Fruit fly (Drosophila melanogaster): ENCODE measurements around the gene defl.

Gene defl

DNA sequence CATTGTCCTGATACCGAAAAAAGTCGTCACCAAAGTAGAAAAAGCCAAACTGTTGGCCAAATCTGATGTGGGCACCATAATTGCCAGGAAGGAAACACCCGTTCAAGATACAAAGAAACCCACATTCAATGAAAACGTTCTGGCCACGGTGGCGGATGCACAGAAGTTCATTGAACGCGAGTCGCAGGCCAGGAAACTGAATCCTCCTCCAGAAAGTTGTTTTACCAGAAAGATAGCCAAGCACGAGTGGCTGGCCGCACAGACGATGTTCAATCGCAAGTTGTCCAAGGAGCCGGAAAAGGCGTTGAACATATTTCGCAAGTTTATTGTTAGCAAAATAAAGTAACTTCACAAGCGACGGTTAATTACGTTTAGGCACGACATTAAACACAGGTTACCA lies 3.1 kb upstream of the defl start:
- TF ChIP-seq rn (GFP tag; IDR thresholded peaks at IDR 0.05): no peak
- TF ChIP-seq D1 (tag; optimal IDR thresholded peaks at IDR 0.05): no peak
- TF ChIP-seq gl (tag; optimal IDR thresholded peaks at IDR 0.05): no peak
- no peak for TF ChIP-seq CG4496 (GFP tag; IDR thresholded peaks at IDR 0.05)
- TF ChIP-seq CG13204 (GFP tag; optimal IDR thresholded peaks at IDR 0.05): no peak
- TF ChIP-seq Ets98B (GFP tag; IDR thresholded peaks at IDR 0.05): no peak
- TF ChIP-seq EcR (GFP tag; optimal IDR thresholded peaks at IDR 0.05): no peak
- no peak for TF ChIP-seq Pif1A (GFP tag; optimal IDR thresholded peaks at IDR 0.05)
- TF ChIP-seq CG9948 (tag; optimal IDR thresholded peaks at IDR 0.05): no peak
- no peak for TF ChIP-seq fd96Ca (GFP tag; IDR thresholded peaks at IDR 0.05)
- TF ChIP-seq CG15710 (tag; optimal IDR thresholded peaks at IDR 0.05): no peak
- TF ChIP-seq CG8159 (tag; optimal IDR thresholded peaks at IDR 0.05): no peak
- no peak for TF ChIP-seq CG14655 (GFP tag; optimal IDR thresholded peaks at IDR 0.05)
- no peak for TF ChIP-seq Pif1B (GFP tag; optimal IDR thresholded peaks at IDR 0.05)
- no peak for TF ChIP-seq CG32121 (GFP tag; IDR thresholded peaks at IDR 0.05)
- no peak for TF ChIP-seq CG34367 (tag; optimal IDR thresholded peaks at IDR 0.05)
- TF ChIP-seq CG10348 (GFP tag; IDR thresholded peaks at IDR 0.05): no peak
- TF ChIP-seq CG17806 (tag; optimal IDR thresholded peaks at IDR 0.05): no peak
- TF ChIP-seq Snoo (tag; optimal IDR thresholded peaks at IDR 0.05): no peak
- TF ChIP-seq CG12605 (GFP tag; IDR thresholded peaks at IDR 0.05): no peak

DNA sequence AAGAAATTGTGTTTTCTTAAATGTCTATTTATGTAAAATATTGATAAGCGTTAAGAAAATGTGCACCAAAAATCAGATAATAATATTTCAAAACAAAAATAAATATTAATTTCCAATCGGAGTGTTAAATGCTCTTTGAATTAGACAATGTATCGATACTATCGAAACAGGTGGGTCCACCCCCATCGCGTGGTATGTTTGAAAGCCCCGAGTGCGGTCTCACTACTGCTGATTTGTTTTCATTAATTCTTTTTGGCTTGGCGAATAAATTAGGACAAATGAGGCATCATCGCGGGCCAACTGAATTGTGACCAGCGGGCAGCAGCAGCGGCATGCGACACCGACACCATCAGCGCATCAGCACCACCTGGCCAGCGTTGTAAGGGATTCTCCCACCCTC lies 3.5 kb downstream of the defl start, which contains the start of gene Naa60:
Naa60 (plus strand) TSS at position 189 of the 400 bp plus-strand sequence.
- TF ChIP-seq Snoo (tag; optimal IDR thresholded peaks at IDR 0.05) (no peak), CG8159 (tag; optimal IDR thresholded peaks at IDR 0.05) (peak; percentile 50), CG32121 (GFP tag; IDR thresholded peaks at IDR 0.05) (no peak)

DNA sequence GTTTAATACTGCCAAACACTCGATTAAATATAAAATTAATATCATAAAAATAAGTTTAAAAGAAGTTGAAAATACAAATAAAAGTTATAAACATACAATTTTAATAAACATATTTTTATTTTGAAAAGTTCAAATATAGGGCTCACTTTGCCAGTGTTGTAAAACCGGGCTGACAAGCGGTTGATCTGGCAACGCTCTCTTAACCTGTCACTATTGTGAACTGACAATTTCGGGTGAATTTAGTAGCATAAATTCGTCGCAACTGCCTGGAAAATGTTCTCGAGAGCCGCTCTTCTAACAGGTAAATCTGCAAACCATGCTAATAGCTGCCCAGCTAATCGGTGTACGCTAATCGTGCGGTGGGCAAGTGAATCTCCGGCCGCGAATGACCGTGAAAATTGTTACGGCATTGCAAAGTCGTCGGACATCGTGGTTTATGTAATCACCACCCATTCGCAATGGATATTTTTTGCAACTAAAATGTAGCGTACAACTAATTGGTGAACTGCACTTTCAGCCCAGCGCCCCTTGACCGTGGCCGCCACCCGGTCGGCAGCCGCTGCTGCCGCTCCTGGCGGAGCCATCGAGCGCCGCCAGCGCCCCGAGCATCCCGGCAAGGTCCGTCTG lies 6.7 kb downstream of the defl start, which contains the start of gene ATPsynB:
ATPsynB (plus strand) TSS at position 205 of the 627 bp plus-strand sequence.
- peak; percentile 14; the same call in 1 of the 2 replicates for TF ChIP-seq Ets98B (GFP tag; IDR thresholded peaks at IDR 0.05)
- TF ChIP-seq Snoo (tag; optimal IDR thresholded peaks at IDR 0.05): peak; percentile 6
- TF ChIP-seq CG17806 (tag; optimal IDR thresholded peaks at IDR 0.05): no peak
- no peak for TF ChIP-seq CG15710 (tag; optimal IDR thresholded peaks at IDR 0.05)

DNA sequence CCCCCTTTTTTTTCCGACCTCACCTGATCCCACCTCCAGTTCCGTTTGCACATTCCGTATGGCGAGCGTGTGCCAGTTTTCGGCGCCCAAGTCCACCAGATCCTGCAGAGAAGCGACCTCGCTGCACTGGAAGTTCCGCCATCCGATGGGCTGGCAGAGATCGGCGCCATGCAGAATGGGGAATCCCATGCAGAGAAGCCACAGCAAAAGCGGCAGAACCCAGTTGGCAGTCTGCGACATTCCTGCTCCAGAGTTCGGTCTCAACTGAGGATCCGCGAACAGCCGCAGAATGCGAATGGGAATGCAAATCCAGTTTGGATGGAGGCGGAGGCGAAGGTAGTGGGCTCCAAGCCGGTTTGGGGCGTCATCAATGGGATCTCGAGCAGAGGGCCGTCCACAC lies 10.3 kb downstream of the defl start, which contains the start of gene CG6749:
CG6749 (minus strand) TSS at position 245 of the 400 bp plus-strand sequence.
- 0 out of 3 replicates have a peak, but pooled peaks have one; percentile 25 for TF ChIP-seq fd96Ca (GFP tag; IDR thresholded peaks at IDR 0.05)
- no peak for TF ChIP-seq Snoo (tag; optimal IDR thresholded peaks at IDR 0.05)

DNA sequence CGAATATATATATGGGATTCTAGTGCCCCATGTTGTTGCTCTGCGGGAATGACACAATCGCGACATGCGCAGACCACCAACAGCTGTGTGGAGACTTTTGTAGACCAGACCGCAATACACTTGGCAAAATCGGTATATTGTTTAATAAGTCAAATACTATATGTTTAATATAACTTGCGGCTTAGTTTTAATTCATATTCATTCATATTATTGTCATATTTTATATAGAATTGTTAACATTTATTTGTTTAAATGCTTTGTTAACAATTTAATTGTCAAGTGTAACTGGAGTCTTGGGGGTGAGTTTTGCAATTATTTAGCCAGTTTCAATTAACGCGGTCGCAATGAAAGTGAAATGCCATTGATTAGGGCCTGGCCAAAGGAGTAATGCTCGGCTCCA lies 16.4 kb downstream of the defl start:
- TF ChIP-seq CG4496 (GFP tag; IDR thresholded peaks at IDR 0.05) (peak; percentile 63; the same call in 2 of the 3 replicates), CG12605 (GFP tag; IDR thresholded peaks at IDR 0.05) (0 out of 2 replicates have a peak, but pooled peaks have one; percentile 17), CG32121 (GFP tag; IDR thresholded peaks at IDR 0.05) (peak; percentile 43; the same call in 1 of the 2 replicates), CG13204 (GFP tag; optimal IDR thresholded peaks at IDR 0.05) (no peak), CG15710 (tag; optimal IDR thresholded peaks at IDR 0.05) (no peak), gl (tag; optimal IDR thresholded peaks at IDR 0.05) (no peak), CG17806 (tag; optimal IDR thresholded peaks at IDR 0.05) (peak; percentile 25), EcR (GFP tag; optimal IDR thresholded peaks at IDR 0.05) (no peak), Pif1B (GFP tag; optimal IDR thresholded peaks at IDR 0.05) (peak; percentile 15), D1 (tag; optimal IDR thresholded peaks at IDR 0.05) (no peak), Snoo (tag; optimal IDR thresholded peaks at IDR 0.05) (peak; percentile 7), CG10348 (GFP tag; IDR thresholded peaks at IDR 0.05) (no peak), CG14655 (GFP tag; optimal IDR thresholded peaks at IDR 0.05) (peak; percentile 33), Ets98B (GFP tag; IDR thresholded peaks at IDR 0.05) (peak; percentile 45; the same call in 1 of the 2 replicates), CG8301 (tag; optimal IDR thresholded peaks at IDR 0.05) (peak; percentile 27), rn (GFP tag; IDR thresholded peaks at IDR 0.05) (no peak), Pif1A (GFP tag; optimal IDR thresholded peaks at IDR 0.05) (peak; percentile 41), CG34367 (tag; optimal IDR thresholded peaks at IDR 0.05) (no peak), CG9948 (tag; optimal IDR thresholded peaks at IDR 0.05) (peak; percentile 25), CG8159 (tag; optimal IDR thresholded peaks at IDR 0.05) (peak; percentile 55), fd96Ca (GFP tag; IDR thresholded peaks at IDR 0.05) (no peak)

DNA sequence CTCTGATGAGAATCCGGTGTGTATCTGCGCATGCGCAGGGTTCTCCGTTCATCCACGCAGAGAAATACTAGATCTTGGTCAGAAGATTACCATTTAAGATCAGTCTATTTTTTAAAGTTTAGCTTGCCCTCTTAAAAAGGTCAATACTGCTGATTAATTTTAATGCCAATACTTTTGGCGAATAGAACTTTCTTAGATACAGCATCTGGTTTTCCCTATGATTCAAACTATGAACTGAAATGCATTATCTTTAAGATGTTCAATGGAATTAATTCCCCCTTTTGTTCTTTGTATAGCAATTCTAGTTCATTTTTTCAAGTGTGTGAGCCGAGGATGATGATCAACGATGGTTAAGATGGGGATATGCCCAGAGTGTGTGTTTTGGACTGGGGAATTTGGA lies 19.1 kb downstream of the defl start:
- TF ChIP-seq CG14655 (GFP tag; optimal IDR thresholded peaks at IDR 0.05) (peak; percentile 93), CG8301 (tag; optimal IDR thresholded peaks at IDR 0.05) (peak; percentile 62), D1 (tag; optimal IDR thresholded peaks at IDR 0.05) (no peak), Ets98B (GFP tag; IDR thresholded peaks at IDR 0.05) (no peak), CG15710 (tag; optimal IDR thresholded peaks at IDR 0.05) (peak; percentile 31), fd96Ca (GFP tag; IDR thresholded peaks at IDR 0.05) (peak; percentile 26; the same call in 1 of the 3 replicates), CG4496 (GFP tag; IDR thresholded peaks at IDR 0.05) (no peak), CG17806 (tag; optimal IDR thresholded peaks at IDR 0.05) (peak; percentile 46), CG13204 (GFP tag; optimal IDR thresholded peaks at IDR 0.05) (peak; percentile 7), gl (tag; optimal IDR thresholded peaks at IDR 0.05) (peak; percentile 56), Snoo (tag; optimal IDR thresholded peaks at IDR 0.05) (peak; percentile 33), CG32121 (GFP tag; IDR thresholded peaks at IDR 0.05) (no peak), CG34367 (tag; optimal IDR thresholded peaks at IDR 0.05) (no peak), CG9948 (tag; optimal IDR thresholded peaks at IDR 0.05) (peak; percentile 81), rn (GFP tag; IDR thresholded peaks at IDR 0.05) (no peak), CG12605 (GFP tag; IDR thresholded peaks at IDR 0.05) (no peak), CG10348 (GFP tag; IDR thresholded peaks at IDR 0.05) (no peak), Pif1B (GFP tag; optimal IDR thresholded peaks at IDR 0.05) (peak; percentile 45), CG8159 (tag; optimal IDR thresholded peaks at IDR 0.05) (peak; percentile 84), EcR (GFP tag; optimal IDR thresholded peaks at IDR 0.05) (no peak), Pif1A (GFP tag; optimal IDR thresholded peaks at IDR 0.05) (peak; percentile 47)
